Fruit fly (Drosophila melanogaster) whole organism, embryonic: Measurements from ENCODE around the gene CG15011.

ENCODE experiments used
- Adf1 ChIP-seq: fragments of 200-800 bp; sonication (Bioruptor generic); IDR thresholded peaks from 2 replicates; pipeline ENCODE4 v1.3.6; 2022; ENCODE audit warnings: missing biosample characterization, missing genetic modification characterization
- Bdp1 ChIP-seq: fragments of 200-800 bp; sonication (Bioruptor generic); optimal IDR thresholded peaks from 3 replicates; lab custom pipeline; 2016; ENCODE audit warnings: missing biosample characterization, missing genetic modification characterization
- Blimp-1 ChIP-seq: fragments of 200-800 bp; sonication (Bioruptor generic); optimal IDR thresholded peaks from 3 replicates; lab custom pipeline; 2018; ENCODE audit warnings: missing biosample characterization, missing genetic modification characterization, mild to moderate bottlenecking, moderate library complexity, missing genetic modification reagents
- BtbVII ChIP-seq: fragments of 200-800 bp; sonication (Bioruptor generic); optimal IDR thresholded peaks from 3 replicates; lab custom pipeline; 2017; ENCODE audit warnings: missing biosample characterization, mild to moderate bottlenecking, missing genetic modification characterization
- Bteb2 ChIP-seq: fragments of 200-800 bp; sonication (Bioruptor generic); optimal IDR thresholded peaks from 2 replicates; lab custom pipeline; 2016; ENCODE audit warnings: missing biosample characterization, missing genetic modification characterization
- CG11085 ChIP-seq: fragments of 200-800 bp; sonication (Bioruptor generic); IDR thresholded peaks from 2 replicates; pipeline ENCODE4 v1.3.6; 2022; ENCODE audit warnings: missing biosample characterization, missing genetic modification characterization
- CG11456 ChIP-seq: fragments of 200-800 bp; sonication (Bioruptor generic); IDR thresholded peaks from 3 replicates; pipeline ENCODE4 v1.3.6; 2022; ENCODE audit warnings: missing biosample characterization, missing genetic modification characterization
- CG12219 ChIP-seq: fragments of 200-800 bp; sonication (Bioruptor generic); optimal IDR thresholded peaks from 3 replicates; lab custom pipeline; 2018; ENCODE audit warnings: missing biosample characterization, mild to moderate bottlenecking, missing genetic modification characterization
- CG12769 ChIP-seq: fragments of 200-800 bp; sonication (Bioruptor generic); optimal IDR thresholded peaks from 2 replicates; lab custom pipeline; 2019; ENCODE audit warnings: missing biosample characterization, mild to moderate bottlenecking, missing genetic modification characterization, moderate library complexity
- CG13894 ChIP-seq: fragments of 200-800 bp; sonication (Bioruptor generic); optimal IDR thresholded peaks from 3 replicates; lab custom pipeline; 2018; ENCODE audit warnings: missing biosample characterization, mild to moderate bottlenecking, missing genetic modification characterization, moderate library complexity
- CG15269 ChIP-seq: fragments of 200-800 bp; sonication (Bioruptor generic); optimal IDR thresholded peaks from 2 replicates; lab custom pipeline; 2018; ENCODE audit warnings: missing biosample characterization, mild to moderate bottlenecking, missing genetic modification characterization, moderate library complexity
- CG1602 ChIP-seq: fragments of 200-800 bp; sonication (Bioruptor generic); optimal IDR thresholded peaks from 3 replicates; lab custom pipeline; 2016; ENCODE audit warnings: missing biosample characterization, missing genetic modification characterization
- CG17912 ChIP-seq: fragments of 200-800 bp; sonication (Bioruptor generic); optimal IDR thresholded peaks from 2 replicates; lab custom pipeline; 2018; ENCODE audit warnings: missing biosample characterization, mild to moderate bottlenecking, missing genetic modification characterization
- CG2712 ChIP-seq: fragments of 200-800 bp; optimal IDR thresholded peaks from 3 replicates; lab custom pipeline; 2019; ENCODE audit warnings: missing biosample characterization, mild to moderate bottlenecking, missing genetic modification characterization, moderate library complexity
- CG32532 ChIP-seq: fragments of 200-800 bp; sonication (Bioruptor generic); IDR thresholded peaks from 2 replicates; pipeline ENCODE4 v1.3.6; 2022; ENCODE audit warnings: missing biosample characterization, missing genetic modification characterization
- CG3407 ChIP-seq: fragments of 200-800 bp; sonication (Bioruptor generic); optimal IDR thresholded peaks from 2 replicates; lab custom pipeline; 2018; ENCODE audit warnings: missing biosample characterization, mild to moderate bottlenecking, missing genetic modification characterization
- CG4854 ChIP-seq: fragments of 200-800 bp; sonication (Bioruptor generic); optimal IDR thresholded peaks from 2 replicates; lab custom pipeline; 2016; ENCODE audit warnings: missing biosample characterization, missing genetic modification characterization, inconsistent platforms
- CG9215 ChIP-seq: fragments of 200-800 bp; sonication (Bioruptor generic); IDR thresholded peaks from 2 replicates; pipeline ENCODE4 v1.3.6; 2022; ENCODE audit warnings: missing biosample characterization, missing genetic modification characterization
- CG9817 ChIP-seq: fragments of 200-800 bp; sonication (Bioruptor generic); optimal IDR thresholded peaks from 2 replicates; lab custom pipeline; 2018; ENCODE audit warnings: missing biosample characterization, mild to moderate bottlenecking, missing genetic modification characterization, moderate library complexity
- E2f1 ChIP-seq: fragments of 200-800 bp; sonication (Bioruptor generic); IDR thresholded peaks from 2 replicates; pipeline ENCODE4 v1.3.6; 2022; ENCODE audit warnings: missing biosample characterization, missing genetic modification characterization
- Elba2 ChIP-seq: fragments of 200-800 bp; sonication (Bioruptor generic); optimal IDR thresholded peaks from 3 replicates; lab custom pipeline; 2016; ENCODE audit warnings: missing biosample characterization, missing genetic modification characterization
- HLH4C ChIP-seq: fragments of 200-800 bp; sonication (Bioruptor generic); IDR thresholded peaks from 3 replicates; pipeline ENCODE4 v1.3.6; 2022; ENCODE audit warnings: missing biosample characterization, missing genetic modification characterization; ENCODE audit not compliant: partially characterized antibody
- Hr51 ChIP-seq, 2 experiments: fragments of 200-800 bp; sonication (Bioruptor generic); optimal IDR thresholded peaks; 2 replicates in 1 of 2; 3 replicates in 1 of 2; lab custom pipeline; 2016 to 2018; ENCODE audit warnings: missing biosample characterization in 2 of 2, missing genetic modification characterization in 2 of 2, mild to moderate bottlenecking in 1 of 2, moderate library complexity in 1 of 2
- Kr ChIP-seq: fragments of 200-800 bp; sonication (Bioruptor generic); optimal IDR thresholded peaks from 2 replicates; lab custom pipeline; 2017; ENCODE audit warnings: missing biosample characterization, mild to moderate bottlenecking, missing genetic modification characterization
- Lpt ChIP-seq: fragments of >200 bp; optimal IDR thresholded peaks from 2 replicates; lab custom pipeline; 2018; ENCODE audit warnings: missing biosample characterization, missing genetic modification characterization
- MTF-1 ChIP-seq: fragments of 200-800 bp; sonication (Bioruptor generic); optimal IDR thresholded peaks from 2 replicates; lab custom pipeline; 2018; ENCODE audit warnings: missing biosample characterization, mild to moderate bottlenecking, missing genetic modification characterization, borderline replicate concordance
- NFAT ChIP-seq: fragments of 200-800 bp; sonication (Bioruptor generic); IDR thresholded peaks from 2 replicates; pipeline ENCODE4 v1.3.6; 2022; ENCODE audit warnings: missing biosample characterization, missing genetic modification characterization
- Sry-δ ChIP-seq: fragments of 200-800 bp; sonication (Bioruptor generic); optimal IDR thresholded peaks from 2 replicates; lab custom pipeline; 2016; ENCODE audit warnings: missing biosample characterization, missing genetic modification characterization
- Taf1 ChIP-seq: fragments of 200-800 bp; sonication (Bioruptor generic); IDR thresholded peaks from 2 replicates; pipeline ENCODE4 v1.3.6; 2022; ENCODE audit warnings: missing biosample characterization, missing genetic modification characterization
- caup ChIP-seq: fragments of 200-800 bp; sonication (Bioruptor generic); optimal IDR thresholded peaks from 3 replicates; lab custom pipeline; 2017; ENCODE audit warnings: missing biosample characterization, mild to moderate bottlenecking, missing genetic modification characterization, moderate library complexity; ENCODE audit not compliant: severe bottlenecking
- chm ChIP-seq: fragments of 200-800 bp; sonication (Bioruptor generic); IDR thresholded peaks from 2 replicates; pipeline ENCODE4 v1.3.6; 2022; ENCODE audit warnings: missing biosample characterization, missing genetic modification characterization
- croc ChIP-seq: fragments of 200-800 bp; sonication (Bioruptor generic); conservative IDR thresholded peaks from 3 replicates; pipeline ENCODE4 v1.3.6; 2022; ENCODE audit warnings: missing biosample characterization, missing genetic modification characterization
- emc ChIP-seq: fragments of 200-800 bp; sonication (Bioruptor generic); optimal IDR thresholded peaks from 2 replicates; lab custom pipeline; 2016; ENCODE audit warnings: missing biosample characterization, missing genetic modification characterization
- exex ChIP-seq: fragments of 200-800 bp; sonication (Bioruptor generic); optimal IDR thresholded peaks from 4 replicates; lab custom pipeline; 2018; ENCODE audit warnings: missing biosample characterization, mild to moderate bottlenecking, missing genetic modification characterization, moderate library complexity
- fd3F ChIP-seq: fragments of 200-800 bp; sonication (Bioruptor generic); optimal IDR thresholded peaks from 2 replicates; lab custom pipeline; 2018; ENCODE audit warnings: missing biosample characterization, mild to moderate bottlenecking, missing genetic modification characterization, moderate library complexity
- fd64A ChIP-seq: fragments of 200-800 bp; sonication (Bioruptor generic); optimal IDR thresholded peaks from 3 replicates; lab custom pipeline; 2018; ENCODE audit warnings: missing biosample characterization, mild to moderate bottlenecking, missing genetic modification characterization
- fru ChIP-seq: fragments of >200 bp; optimal IDR thresholded peaks from 2 replicates; lab custom pipeline; 2017
- gt ChIP-seq: fragments of 200-800 bp; sonication (Bioruptor generic); IDR thresholded peaks from 2 replicates; pipeline ENCODE4 v1.3.6; 2022; ENCODE audit warnings: missing biosample characterization, missing genetic modification characterization
- hbn ChIP-seq: fragments of 200-800 bp; sonication (Bioruptor generic); IDR thresholded peaks from 2 replicates; pipeline ENCODE4 v1.3.6; 2022; ENCODE audit warnings: missing biosample characterization, missing genetic modification characterization; ENCODE audit not compliant: partially characterized antibody
- hth ChIP-seq: fragments of >200 bp; optimal IDR thresholded peaks from 2 replicates; lab custom pipeline; 2017; ENCODE audit warnings: inconsistent platforms
- kah ChIP-seq: fragments of 200-800 bp; sonication (Bioruptor generic); optimal IDR thresholded peaks from 2 replicates; lab custom pipeline; 2018; ENCODE audit warnings: missing biosample characterization, mild to moderate bottlenecking, missing genetic modification characterization
- kni ChIP-seq: fragments of 200-800 bp; sonication (Bioruptor generic); optimal IDR thresholded peaks from 3 replicates; lab custom pipeline; 2017; ENCODE audit warnings: mild to moderate bottlenecking, missing biosample characterization, missing genetic modification reagents, missing genetic modification characterization
- mam ChIP-seq: fragments of 200-800 bp; sonication (Bioruptor generic); optimal IDR thresholded peaks from 3 replicates; lab custom pipeline; 2016; ENCODE audit warnings: missing biosample characterization, missing genetic modification characterization
- odd ChIP-seq: fragments of 200-800 bp; sonication (Bioruptor generic); optimal IDR thresholded peaks from 2 replicates; lab custom pipeline; 2017; ENCODE audit warnings: missing biosample characterization, mild to moderate bottlenecking, missing genetic modification characterization
- pnt ChIP-seq: fragments of 200-800 bp; sonication (Bioruptor generic); optimal IDR thresholded peaks from 3 replicates; lab custom pipeline; 2016; ENCODE audit warnings: missing biosample characterization, missing genetic modification characterization
- pzg ChIP-seq: fragments of 200-800 bp; sonication (Bioruptor generic); optimal IDR thresholded peaks from 3 replicates; lab custom pipeline; 2018; ENCODE audit warnings: missing biosample characterization, mild to moderate bottlenecking, missing genetic modification characterization, moderate library complexity
- run ChIP-seq: fragments of 200-800 bp; sonication (Bioruptor generic); optimal IDR thresholded peaks from 3 replicates; lab custom pipeline; 2018; ENCODE audit warnings: missing biosample characterization, mild to moderate bottlenecking, missing genetic modification characterization
- sd ChIP-seq: fragments of 200-800 bp; sonication (Bioruptor generic); optimal IDR thresholded peaks from 3 replicates; lab custom pipeline; 2018; ENCODE audit warnings: missing biosample characterization, mild to moderate bottlenecking, missing genetic modification characterization, moderate library complexity
- sens ChIP-seq: fragments of 200-800 bp; sonication (Bioruptor generic); peaks from one replicate; lab custom pipeline; 2016; ENCODE audit warnings: missing biosample characterization, missing genetic modification characterization
- slou ChIP-seq: fragments of 200-800 bp; sonication (Bioruptor generic); optimal IDR thresholded peaks from 3 replicates; lab custom pipeline; 2016; ENCODE audit warnings: missing biosample characterization, missing genetic modification characterization
- sr ChIP-seq: fragments of 200-800 bp; sonication (Bioruptor generic); IDR thresholded peaks from 3 replicates; pipeline ENCODE4 v1.3.6; 2022; ENCODE audit warnings: missing biosample characterization, missing genetic modification characterization

Gene CG15011

dm6 chr3L:4259102-4259558, at the start of gene CG15011, which contains the start of gene CG1309 (continued):
- TF ChIP-seq caup (GFP tag; lab: Kevin White, UChicago): peak; percentile 68
- TF ChIP-seq chm (GFP tag; lab: Robert Waterston, UW): 0 out of 2 replicates have a peak, but pooled peaks have one; percentile 49
- TF ChIP-seq CG12769 (tag; lab: Kevin White, UChicago): peak; percentile 94
- TF ChIP-seq run (tag; lab: Kevin White, UChicago): peak; percentile 39
- no peak for TF ChIP-seq fru (lab: Kevin White, UChicago)
- TF ChIP-seq CG3407: peak; percentile 61
- no peak for TF ChIP-seq Kr
- peak; percentile 76 for TF ChIP-seq Bdp1 (GFP tag; lab: Kevin White, UChicago)
- peak; percentile 77 for TF ChIP-seq Blimp-1 (GFP tag; lab: Kevin White, UChicago)
- TF ChIP-seq gt (GFP tag; lab: Robert Waterston, UW): no peak
- TF ChIP-seq CG4854 (GFP tag; lab: Kevin White, UChicago): peak; percentile 81
- no peak for TF ChIP-seq hth (lab: Kevin White, UChicago)
- TF ChIP-seq CG1602: peak; percentile 86
- peak; percentile 65 for TF ChIP-seq pzg (GFP tag; lab: Kevin White, UChicago)
- peak; percentile 91 for TF ChIP-seq mam (GFP tag; lab: Kevin White, UChicago)
- TF ChIP-seq CG11456 (GFP tag; lab: Robert Waterston, UW): peak; percentile 75; the same call in 2 of the 3 replicates
- peak; percentile 80 to 81 for TF ChIP-seq Hr51 (GFP tag; optimal IDR thresholded peaks at IDR 0.05; lab: Kevin White, UChicago)
- TF ChIP-seq CG11085 (GFP tag; lab: Robert Waterston, UW): no peak
- no peak for TF ChIP-seq BtbVII
- TF ChIP-seq fd3F (GFP tag; lab: Kevin White, UChicago): peak; percentile 73
- TF ChIP-seq exex (tag; lab: Kevin White, UChicago): peak; percentile 84
- TF ChIP-seq hbn (GFP tag; lab: Robert Waterston, UW): no peak
- peak; percentile 73 for TF ChIP-seq CG9215 (GFP tag; lab: Robert Waterston, UW)
- peak; percentile 68 for TF ChIP-seq E2f1 (GFP tag; lab: Robert Waterston, UW)
- peak; percentile 24 for TF ChIP-seq emc (GFP tag; lab: Kevin White, UChicago)
- TF ChIP-seq Adf1 (GFP tag; lab: Robert Waterston, UW): peak; percentile 59
- peak; percentile 59 for TF ChIP-seq croc
- TF ChIP-seq fd64A (GFP tag; lab: Kevin White, UChicago): no peak
- TF ChIP-seq MTF-1: no peak
- peak; percentile 99 for TF ChIP-seq sd (tag; lab: Kevin White, UChicago)
- TF ChIP-seq CG12219 (GFP tag; lab: Kevin White, UChicago): peak; percentile 50
- TF ChIP-seq CG15269 (tag; lab: Kevin White, UChicago): peak; percentile 84
- TF ChIP-seq odd (GFP tag; lab: Kevin White, UChicago): peak; percentile 53
- TF ChIP-seq CG2712 (tag; lab: Kevin White, UChicago): peak; percentile 90
- peak; percentile 59 for TF ChIP-seq kni (GFP tag; lab: Kevin White, UChicago)
- no peak for TF ChIP-seq Lpt (GFP tag; lab: Kevin White, UChicago)
- peak; percentile 14 for TF ChIP-seq kah
- peak; percentile 70 for TF ChIP-seq Sry-δ (GFP tag; lab: Kevin White, UChicago)
- TF ChIP-seq pnt (GFP tag; lab: Kevin White, UChicago): peak; percentile 67
- TF ChIP-seq NFAT: peak; percentile 35; the same call in 1 of the 2 replicates
- peak; percentile 82 for TF ChIP-seq CG13894 (tag; lab: Kevin White, UChicago)
- TF ChIP-seq CG32532 (GFP tag; lab: Robert Waterston, UW): peak; percentile 83
- TF ChIP-seq HLH4C: no peak
- peak; percentile 98 for TF ChIP-seq sens (GFP tag; lab: Kevin White, UChicago)
- peak; percentile 89 for TF ChIP-seq CG9817 (tag; lab: Kevin White, UChicago)
- TF ChIP-seq slou (GFP tag; lab: Kevin White, UChicago): peak; percentile 84
- TF ChIP-seq Taf1 (GFP tag; lab: Robert Waterston, UW): peak; percentile 66
- TF ChIP-seq Bteb2: peak; percentile 86
- no peak for TF ChIP-seq sr (GFP tag; lab: Robert Waterston, UW)
- peak; percentile 96 for TF ChIP-seq Elba2 (GFP tag; lab: Kevin White, UChicago)
- peak; percentile 28 for TF ChIP-seq CG17912 (GFP tag; lab: Kevin White, UChicago)
